Worm (Caenorhabditis elegans) whole organism, late embryonic: ENCODE data around the gene str-112.

Experiments
- C38D4.7 ChIP-seq: fragments of 200-800 bp; sonication (Bioruptor generic); optimal IDR thresholded peaks from 2 replicates; lab custom pipeline; 2018; ENCODE audit warnings: mild to moderate bottlenecking, missing genetic modification characterization, moderate library complexity, missing compliant biosample characterization
- F13H6.1 ChIP-seq: sonication (generic microtip); optimal IDR thresholded peaks from 2 replicates; lab custom pipeline; 2016; ENCODE audit warnings: missing genetic modification characterization, missing compliant biosample characterization
- K09A11.1 ChIP-seq: sonication (generic microtip); optimal IDR thresholded peaks from 2 replicates; lab custom pipeline; 2017; ENCODE audit warnings: antibody characterized with exemption, mild to moderate bottlenecking, missing genetic modification characterization, missing compliant biosample characterization; ENCODE audit not compliant: insufficient read depth
- ahr-1 ChIP-seq: sonication (generic microtip); optimal IDR thresholded peaks from 2 replicates; lab custom pipeline; 2016; ENCODE audit warnings: missing genetic modification characterization, missing compliant biosample characterization
- ama-1 ChIP-seq: fragments of 150-350 bp; optimal IDR thresholded peaks from 2 replicates; lab custom pipeline; 2014
- ceh-18 ChIP-seq: sonication (generic microtip); optimal IDR thresholded peaks from 2 replicates; lab custom pipeline; 2016; ENCODE audit warnings: missing genetic modification characterization, missing compliant biosample characterization
- ceh-19 ChIP-seq: fragments of 200-800 bp; sonication (Bioruptor generic); optimal IDR thresholded peaks from 2 replicates; lab custom pipeline; 2018; ENCODE audit warnings: mild to moderate bottlenecking, missing genetic modification characterization, missing compliant biosample characterization
- ceh-2 ChIP-seq: sonication (generic microtip); optimal IDR thresholded peaks from 2 replicates; lab custom pipeline; 2016; ENCODE audit warnings: missing genotype, missing genetic modification characterization, missing compliant biosample characterization
- ceh-22 ChIP-seq: sonication (generic microtip); optimal IDR thresholded peaks from 2 replicates; lab custom pipeline; 2017; ENCODE audit warnings: missing biosample characterization, missing genetic modification characterization
- ceh-24 ChIP-seq: sonication (generic microtip); optimal IDR thresholded peaks from 2 replicates; lab custom pipeline; 2016; ENCODE audit warnings: mild to moderate bottlenecking, missing genetic modification characterization, missing compliant biosample characterization
- ceh-30 ChIP-seq: fragments of 150-350 bp; optimal IDR thresholded peaks from 2 replicates; lab custom pipeline; 2014; ENCODE audit warnings: missing biosample characterization, missing genetic modification characterization
- ceh-31 ChIP-seq: sonication (generic microtip); optimal IDR thresholded peaks from 2 replicates; lab custom pipeline; 2016; ENCODE audit warnings: missing genetic modification characterization, missing compliant biosample characterization
- ceh-45 ChIP-seq: fragments of 200-800 bp; sonication (Bioruptor generic); IDR thresholded peaks from 2 replicates; pipeline ENCODE4 v1.3.6; 2022; ENCODE audit warnings: missing genetic modification reagents, missing genetic modification characterization, missing compliant biosample characterization
- che-1 ChIP-seq: sonication (generic microtip); optimal IDR thresholded peaks from 2 replicates; lab custom pipeline; 2016; ENCODE audit warnings: mild to moderate bottlenecking, missing genetic modification characterization, missing compliant biosample characterization
- dve-1 ChIP-seq: sonication (generic microtip); optimal IDR thresholded peaks from 2 replicates; lab custom pipeline; 2017; ENCODE audit warnings: antibody characterized with exemption, mild to moderate bottlenecking, missing genetic modification characterization, missing compliant biosample characterization
- elt-4 ChIP-seq: sonication (generic microtip); optimal IDR thresholded peaks from 2 replicates; lab custom pipeline; 2016; ENCODE audit warnings: missing genetic modification characterization, missing compliant biosample characterization
- fax-1 ChIP-seq: sonication (generic microtip); optimal IDR thresholded peaks from 2 replicates; lab custom pipeline; 2016; ENCODE audit warnings: missing genotype, missing genetic modification characterization, missing compliant biosample characterization
- fkh-10 ChIP-seq: fragments of 150-350 bp; optimal IDR thresholded peaks from 2 replicates; lab custom pipeline; 2014; ENCODE audit warnings: missing biosample characterization, missing genetic modification reagents, missing genetic modification characterization
- gmeb-2 ChIP-seq: sonication (generic microtip); optimal IDR thresholded peaks from 2 replicates; lab custom pipeline; 2016; ENCODE audit warnings: missing genetic modification characterization, inconsistent platforms, missing compliant biosample characterization
- hlh-15 ChIP-seq: sonication (generic microtip); optimal IDR thresholded peaks from 2 replicates; lab custom pipeline; 2016; ENCODE audit warnings: missing genetic modification characterization, missing compliant biosample characterization
- hlh-30 ChIP-seq: sonication (generic microtip); optimal IDR thresholded peaks from 2 replicates; lab custom pipeline; 2017; ENCODE audit warnings: antibody characterized with exemption, missing genetic modification characterization, missing compliant biosample characterization; ENCODE audit not compliant: insufficient read depth
- madf-2 ChIP-seq: sonication (generic microtip); optimal IDR thresholded peaks from 2 replicates; lab custom pipeline; 2017; ENCODE audit warnings: missing genetic modification characterization, missing compliant biosample characterization
- nfya-1 ChIP-seq: sonication (generic microtip); optimal IDR thresholded peaks from 2 replicates; lab custom pipeline; 2017; ENCODE audit warnings: missing genetic modification characterization, mild to moderate bottlenecking, missing compliant biosample characterization, antibody characterized with exemption, moderate library complexity
- nhr-11 ChIP-seq: fragments of 150-350 bp; optimal IDR thresholded peaks from 2 replicates; lab custom pipeline; 2014; ENCODE audit warnings: missing biosample characterization, missing genetic modification characterization
- nhr-232 ChIP-seq: sonication (generic microtip); optimal IDR thresholded peaks from 2 replicates; lab custom pipeline; 2016; ENCODE audit warnings: missing genetic modification characterization, missing compliant biosample characterization
- odd-2 ChIP-seq: sonication (generic microtip); optimal IDR thresholded peaks from 2 replicates; lab custom pipeline; 2017; ENCODE audit warnings: antibody characterized with exemption, mild to moderate bottlenecking, missing genetic modification characterization, missing compliant biosample characterization
- pax-1 ChIP-seq: fragments of 150-350 bp; optimal IDR thresholded peaks from 2 replicates; lab custom pipeline; 2014; ENCODE audit warnings: missing biosample characterization, missing genetic modification characterization
- pha-2 ChIP-seq: sonication (generic microtip); optimal IDR thresholded peaks from 2 replicates; lab custom pipeline; 2017; ENCODE audit warnings: mild to moderate bottlenecking, missing genetic modification characterization, missing compliant biosample characterization
- pqm-1 ChIP-seq: sonication (generic microtip); optimal IDR thresholded peaks from 2 replicates; lab custom pipeline; 2016; ENCODE audit warnings: missing genetic modification characterization, missing compliant biosample characterization
- rnt-1 ChIP-seq: sonication (generic microtip); optimal IDR thresholded peaks from 2 replicates; lab custom pipeline; 2016; ENCODE audit warnings: missing genetic modification characterization, missing compliant biosample characterization
- sdc-2 ChIP-seq: sonication (generic microtip); optimal IDR thresholded peaks from 2 replicates; lab custom pipeline; 2016; ENCODE audit warnings: missing genotype, missing genetic modification characterization, missing compliant biosample characterization
- sox-4 ChIP-seq: sonication (generic microtip); optimal IDR thresholded peaks from 2 replicates; lab custom pipeline; 2017; ENCODE audit warnings: mild to moderate bottlenecking, missing genetic modification characterization, inconsistent platforms, missing compliant biosample characterization
- tbx-7 ChIP-seq: sonication (generic microtip); optimal IDR thresholded peaks from 2 replicates; lab custom pipeline; 2016; ENCODE audit warnings: missing genotype, missing genetic modification characterization, missing compliant biosample characterization
- ttx-3 ChIP-seq: sonication (generic microtip); optimal IDR thresholded peaks from 2 replicates; lab custom pipeline; 2016; ENCODE audit warnings: missing genetic modification reagents, missing genetic modification characterization, missing compliant biosample characterization
- unc-3 ChIP-seq, 2 experiments: fragments of 200-800 bp in 1 of 2; sonication (Bioruptor generic) in 1 of 2; sonication (generic microtip) in 1 of 2; conservative IDR thresholded peaks in 1 of 2; optimal IDR thresholded peaks in 1 of 2; 2 replicates each; pipeline versions ENCODE4 v1.3.6 to Lab custom; 2016 to 2022; ENCODE audit warnings: missing compliant biosample characterization in 2 of 2, missing genetic modification characterization in 2 of 2, missing genetic modification reagents in 1 of 2
- unc-42 ChIP-seq: sonication (generic microtip); optimal IDR thresholded peaks from 2 replicates; lab custom pipeline; 2016; ENCODE audit warnings: missing genotype, missing genetic modification characterization, missing compliant biosample characterization
- unc-86 ChIP-seq: sonication (generic microtip); optimal IDR thresholded peaks from 2 replicates; lab custom pipeline; 2016; ENCODE audit warnings: missing genetic modification characterization, missing compliant biosample characterization
- zip-5 ChIP-seq: sonication (generic microtip); optimal IDR thresholded peaks from 2 replicates; lab custom pipeline; 2016; ENCODE audit warnings: missing genetic modification characterization, missing compliant biosample characterization

The str-112 gene

DNA sequence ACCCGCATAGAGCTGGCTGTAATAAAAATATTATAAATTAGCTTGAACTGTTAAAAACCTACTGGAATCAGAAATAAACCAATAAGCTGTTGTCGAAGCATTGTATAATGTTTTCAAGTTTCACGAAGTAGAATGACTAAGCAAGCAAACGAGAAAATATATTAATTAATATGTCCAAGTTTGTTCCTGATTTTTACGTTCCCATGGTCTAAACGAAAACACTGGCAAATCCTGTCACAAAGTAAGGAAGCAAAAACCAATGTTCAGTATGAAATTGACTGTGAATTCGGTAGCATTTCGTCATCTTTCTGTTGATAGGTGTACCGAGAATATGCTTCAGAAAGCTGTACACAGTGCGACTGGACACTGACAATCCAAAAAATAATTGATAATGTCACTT, 18.1 kb downstream of the str-112 start, which contains the start of gene srx-34:
srx-34 (minus strand) TSS at position 101 of the 400 bp plus-strand sequence.
- TF ChIP-seq fkh-10 (GFP tag; lab: Kevin White, UChicago) (no peak), pqm-1 (tag; lab: Kevin White, UChicago) (no peak), dve-1 (tag; lab: Kevin White, UChicago) (no peak), ceh-24 (tag; lab: Kevin White, UChicago) (no peak), ama-1 (lab: Kevin White, UChicago) (no peak), nhr-232 (tag; lab: Kevin White, UChicago) (no peak), ahr-1 (tag; lab: Kevin White, UChicago) (no peak), ceh-30 (tag; lab: Kevin White, UChicago) (no peak), hlh-30 (tag; lab: Kevin White, UChicago) (no peak), ttx-3 (tag; lab: Kevin White, UChicago) (no peak), zip-5 (no peak), ceh-2 (tag; lab: Kevin White, UChicago) (no peak), ceh-22 (tag; lab: Kevin White, UChicago) (no peak), ceh-45 (GFP tag; lab: Robert Waterston, UW) (no peak), unc-86 (tag; lab: Kevin White, UChicago) (no peak), C38D4.7 (GFP tag; lab: Kevin White, UChicago) (no peak), rnt-1 (tag; lab: Kevin White, UChicago) (no peak), gmeb-2 (tag; lab: Kevin White, UChicago) (no peak), nfya-1 (tag; lab: Kevin White, UChicago) (no peak)

- no peak for TF ChIP-seq sdc-2 (tag; lab: Kevin White, UChicago)
- no peak for TF ChIP-seq hlh-15 (tag; lab: Kevin White, UChicago)
- TF ChIP-seq pha-2 (tag; lab: Kevin White, UChicago) = no peak
- TF ChIP-seq ceh-45 (GFP tag; lab: Robert Waterston, UW) = no peak
- no peak for TF ChIP-seq K09A11.1
- TF ChIP-seq nhr-11 (tag; lab: Kevin White, UChicago) = no peak
- no peak for TF ChIP-seq hlh-30 (tag; lab: Kevin White, UChicago)
- no peak for TF ChIP-seq pax-1
- TF ChIP-seq ceh-22 (tag; lab: Kevin White, UChicago) = no peak
- no peak for TF ChIP-seq madf-2
- TF ChIP-seq tbx-7 (tag; lab: Kevin White, UChicago) = no peak
- no peak for TF ChIP-seq ceh-18 (tag; lab: Kevin White, UChicago)
- TF ChIP-seq elt-4 (tag; lab: Kevin White, UChicago) = no peak
- no peak for TF ChIP-seq ceh-30 (tag; lab: Kevin White, UChicago)
- no peak for TF ChIP-seq fax-1 (tag; lab: Kevin White, UChicago)
- no peak for TF ChIP-seq sox-4 (tag; lab: Kevin White, UChicago)
- no peak for TF ChIP-seq ceh-31 (tag; lab: Kevin White, UChicago)
- no peak for TF ChIP-seq che-1 (tag; lab: Kevin White, UChicago)
- no peak for TF ChIP-seq ceh-19 (GFP tag; lab: Kevin White, UChicago)
Measured at ce11 chrV:7118796-7119195, 19.4 kb downstream of the str-112 start, which contains the start of gene srx-33. TSS of gene srx-33 (minus strand) at chrV:7118896.

- TF ChIP-seq nhr-232 (tag; lab: Kevin White, UChicago) = no peak
- TF ChIP-seq F13H6.1 (tag; lab: Kevin White, UChicago) = no peak
- no peak for TF ChIP-seq ceh-30 (tag; lab: Kevin White, UChicago)
- TF ChIP-seq ceh-2 (tag; lab: Kevin White, UChicago) = no peak
- no peak for TF ChIP-seq sox-4 (tag; lab: Kevin White, UChicago)
Measured at ce11 chrV:7112223-7112622, 26.0 kb downstream of the str-112 start.

DNA sequence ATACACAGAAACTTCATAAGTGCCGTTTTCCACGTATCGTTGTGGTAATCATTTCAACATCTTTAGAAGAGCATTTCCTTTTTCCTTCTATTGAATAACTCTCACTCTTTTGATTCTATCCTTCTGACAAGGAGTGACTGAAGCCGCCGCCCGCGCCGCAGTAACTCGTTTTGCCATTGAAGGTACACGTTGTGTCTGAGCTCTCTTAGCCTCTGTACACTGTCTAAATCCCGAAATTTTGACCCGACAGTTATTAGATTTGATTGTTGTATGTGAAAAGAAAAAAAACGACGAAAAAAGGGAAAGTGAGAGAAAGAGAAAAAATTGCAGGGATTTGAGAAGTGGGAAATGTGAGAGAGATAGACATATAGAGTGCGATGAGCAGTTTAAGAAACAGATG, 26.9 kb downstream of the str-112 start:
- TF ChIP-seq unc-3 (GFP tag; conservative IDR thresholded peaks at IDR 0.05; lab: Robert Waterston, UW) (no peak), unc-3 (tag; optimal IDR thresholded peaks at IDR 0.05; lab: Kevin White, UChicago) (no peak), dve-1 (tag; lab: Kevin White, UChicago) (no peak), madf-2 (no peak), fkh-10 (GFP tag; lab: Kevin White, UChicago) (peak; percentile 10), unc-42 (tag; lab: Kevin White, UChicago) (peak; percentile 96), ahr-1 (tag; lab: Kevin White, UChicago) (no peak), odd-2 (tag; lab: Kevin White, UChicago) (no peak)
